Worm (Caenorhabditis elegans): Measurements from ENCODE around the gene wago-5.

- no peak for TF ChIP-seq lin-39 (tag; optimal IDR thresholded peaks at IDR 0.05)
- no peak for TF ChIP-seq unc-130 (GFP tag; optimal IDR thresholded peaks at IDR 0.05)
- TF ChIP-seq nhr-25 (tag; optimal IDR thresholded peaks at IDR 0.05; ENCODE audit: borderline replicate concordance, insufficient read depth) = no peak
- no peak for TF ChIP-seq nhr-237 (tag; optimal IDR thresholded peaks at IDR 0.05)
Measured at ce11 chrII:5804288-5804687, 11.0 kb downstream of the wago-5 start.

Measured in whole organism, L4 larva.